Worm (Caenorhabditis elegans): ENCODE measurements around the gene lys-2.

The lys-2 gene

ce11 chrV:10246443-10246885 lies 34.8 kb downstream of the lys-2 start (continued):
- TF ChIP-seq F22D6.2 (tag; optimal IDR thresholded peaks at IDR 0.05) = no peak
- TF ChIP-seq F23B12.7 (tag; optimal IDR thresholded peaks at IDR 0.05; ENCODE audit: insufficient read depth) = no peak
- no peak for TF ChIP-seq aptf-2 (GFP tag; conservative IDR thresholded peaks at IDR 0.05)
- TF ChIP-seq Y67H2A.10 (GFP tag; conservative IDR thresholded peaks at IDR 0.05) = no peak
- no peak for TF ChIP-seq athp-1 (tag; optimal IDR thresholded peaks at IDR 0.05)
- TF ChIP-seq C17E4.6 (GFP tag; IDR thresholded peaks at IDR 0.05) = no peak
- TF ChIP-seq egl-44 (GFP tag; IDR thresholded peaks at IDR 0.05) = no peak
- no peak for TF ChIP-seq sea-2 (GFP tag; IDR thresholded peaks at IDR 0.05)
- TF ChIP-seq madf-6 (GFP tag; IDR thresholded peaks at IDR 0.05) = peak; percentile 50
- TF ChIP-seq mel-28 (tag; optimal IDR thresholded peaks at IDR 0.05; ENCODE audit: borderline replicate concordance) = no peak
- TF ChIP-seq B0035.1 (tag; optimal IDR thresholded peaks at IDR 0.05) = no peak
- TF ChIP-seq F37B4.10 (GFP tag; IDR thresholded peaks at IDR 0.05) = no peak
- no peak for TF ChIP-seq ccch-3 (GFP tag; optimal IDR thresholded peaks at IDR 0.05)
- TF ChIP-seq B0336.3 (GFP tag; IDR thresholded peaks at IDR 0.05) = no peak
- no peak for TF ChIP-seq ets-4 (GFP tag; optimal IDR thresholded peaks at IDR 0.05)
- no peak for TF ChIP-seq sptf-2 (GFP tag; optimal IDR thresholded peaks at IDR 0.05)
- TF ChIP-seq sdz-38 (tag; optimal IDR thresholded peaks at IDR 0.05) = no peak
- no peak for TF ChIP-seq let-607 (tag; optimal IDR thresholded peaks at IDR 0.05)
- TF ChIP-seq T07F8.4 (tag; optimal IDR thresholded peaks at IDR 0.05) = no peak
- TF ChIP-seq madf-8 (GFP tag; conservative IDR thresholded peaks at IDR 0.05) = 0 out of 2 replicates have a peak, but pooled peaks have one; percentile 23
- TF ChIP-seq mxl-1 (tag; optimal IDR thresholded peaks at IDR 0.05) = no peak
- no peak for TF ChIP-seq lin-40 (tag; optimal IDR thresholded peaks at IDR 0.05)
- TF ChIP-seq egrh-3 (GFP tag; IDR thresholded peaks at IDR 0.05) = no peak
- TF ChIP-seq ztf-26 (tag; optimal IDR thresholded peaks at IDR 0.05) = no peak
- TF ChIP-seq snpc-4 (GFP tag; optimal IDR thresholded peaks at IDR 0.05) = no peak
- TF ChIP-seq snpc-4 (tag; optimal IDR thresholded peaks at IDR 0.05) = no peak
- no peak for TF ChIP-seq nhr-27 (tag; optimal IDR thresholded peaks at IDR 0.05)
- TF ChIP-seq dox-1 (GFP tag; IDR thresholded peaks at IDR 0.05) = peak; percentile 16; the same call in 1 of the 2 replicates
- TF ChIP-seq ztf-6 (GFP tag; IDR thresholded peaks at IDR 0.05) = no peak
- TF ChIP-seq ZK185.1 (tag; optimal IDR thresholded peaks at IDR 0.05; ENCODE audit: poor library complexity, severe bottlenecking) = no peak
- no peak for TF ChIP-seq attf-6 (GFP tag; IDR thresholded peaks at IDR 0.05)
- no peak for TF ChIP-seq chd-7 (tag; optimal IDR thresholded peaks at IDR 0.05)
- no peak for TF ChIP-seq F57C9.4 (tag; optimal IDR thresholded peaks at IDR 0.05)
- no peak for TF ChIP-seq nhr-120 (GFP tag; IDR thresholded peaks at IDR 0.05)
- TF ChIP-seq ceh-79 (tag; optimal IDR thresholded peaks at IDR 0.05) = no peak
- TF ChIP-seq rpc-1 (optimal IDR thresholded peaks at IDR 0.05) = no peak
- no peak for TF ChIP-seq rpc-1 (tag; optimal IDR thresholded peaks at IDR 0.05)
- no peak for TF ChIP-seq F52B5.7 (tag; optimal IDR thresholded peaks at IDR 0.05)
- TF ChIP-seq akir-1 (GFP tag; optimal IDR thresholded peaks at IDR 0.05) = no peak
- peak; percentile 1 for TF ChIP-seq xnd-1 (tag; optimal IDR thresholded peaks at IDR 0.05)
- TF ChIP-seq F39B2.1 (GFP tag; IDR thresholded peaks at IDR 0.05) = no peak
- TF ChIP-seq B0019.2 (GFP tag; conservative IDR thresholded peaks at IDR 0.05) = no peak
- TF ChIP-seq F49E8.2 (tag; optimal IDR thresholded peaks at IDR 0.05; ENCODE audit: insufficient read depth) = no peak
- no peak for TF ChIP-seq pha-4 (tag; optimal IDR thresholded peaks at IDR 0.05)
- TF ChIP-seq madf-3 (GFP tag; IDR thresholded peaks at IDR 0.05) = no peak
- TF ChIP-seq nfya-2 (GFP tag; IDR thresholded peaks at IDR 0.05) = no peak
- TF ChIP-seq him-1 (tag; optimal IDR thresholded peaks at IDR 0.05) = no peak
- TF ChIP-seq Y56A3A.18 (GFP tag; IDR thresholded peaks at IDR 0.05) = no peak
- no peak for TF ChIP-seq nfyb-1 (GFP tag; IDR thresholded peaks at IDR 0.05)
- TF ChIP-seq F55B11.4 (tag; optimal IDR thresholded peaks at IDR 0.05; ENCODE audit: borderline replicate concordance, insufficient read depth) = no peak

Measured in whole organism, young adult.